Worm (Caenorhabditis elegans): Measurements from ENCODE around the gene idpp-14.

ce11 chrX:16049573-16049972, 32.6 kb upstream of the idpp-14 start, which contains the start of gene cpd-2:
- TF ChIP-seq vab-7 (GFP tag; IDR thresholded peaks at IDR 0.05) (no peak), nhr-76 (tag; optimal IDR thresholded peaks at IDR 0.05) (no peak), snpc-4 (tag; optimal IDR thresholded peaks at IDR 0.05) (no peak), nhr-41 (GFP tag; IDR thresholded peaks at IDR 0.05) (no peak), pqm-1 (tag; optimal IDR thresholded peaks at IDR 0.05) (no peak), mdl-1 (tag; optimal IDR thresholded peaks at IDR 0.05) (no peak), R02D3.7 (tag; optimal IDR thresholded peaks at IDR 0.05) (no peak), dpl-1 (GFP tag; optimal IDR thresholded peaks at IDR 0.05) (no peak), jun-1 (tag; optimal IDR thresholded peaks at IDR 0.05) (no peak), nhr-25 (tag; optimal IDR thresholded peaks at IDR 0.05; ENCODE audit: borderline replicate concordance, insufficient read depth) (no peak), mxl-2 (GFP tag; conservative IDR thresholded peaks at IDR 0.05) (no peak)
